Fruit fly (Drosophila melanogaster): Measurements from ENCODE around the gene eIF4E4.

eIF4E4 gene

dm6 chr3L:6705865-6706264 lies 40.4 kb upstream of the eIF4E4 start (continued):
- TF ChIP-seq dan (GFP tag; IDR thresholded peaks at IDR 0.05) (no peak), Mrtf (GFP tag; IDR thresholded peaks at IDR 0.05) (peak; percentile 14; the same call in 1 of the 3 replicates), Hey (tag; optimal IDR thresholded peaks at IDR 0.05) (no peak), Max (GFP tag; optimal IDR thresholded peaks at IDR 0.05) (peak; percentile 15), chif (GFP tag; optimal IDR thresholded peaks at IDR 0.05) (peak in 1 of 2 experiments; percentile 31), CG18599 (GFP tag; optimal IDR thresholded peaks at IDR 0.05) (peak; percentile 54), ap (GFP tag; IDR thresholded peaks at IDR 0.05) (peak; percentile 25; the same call in 1 of the 2 replicates), tx (GFP tag; optimal IDR thresholded peaks at IDR 0.05) (no peak), Fer2 (tag; optimal IDR thresholded peaks at IDR 0.05) (peak; percentile 13), danr (GFP tag; IDR thresholded peaks at IDR 0.05) (peak; percentile 42; the same call in 1 of the 2 replicates), ase (GFP tag; IDR thresholded peaks at IDR 0.05) (peak; percentile 45; the same call in 1 of the 3 replicates), grau (tag; optimal IDR thresholded peaks at IDR 0.05) (peak; percentile 74), CG3995 (GFP tag; optimal IDR thresholded peaks at IDR 0.05) (no peak), Usf (GFP tag; optimal IDR thresholded peaks at IDR 0.05) (no peak), Oli (tag; optimal IDR thresholded peaks at IDR 0.05) (peak; percentile 70), ems (GFP tag; optimal IDR thresholded peaks at IDR 0.05) (peak; percentile 38), MESR4 (GFP tag; optimal IDR thresholded peaks at IDR 0.05) (no peak), ttk (GFP tag; IDR thresholded peaks at IDR 0.05) (peak; percentile 69), CG10147 (GFP tag; optimal IDR thresholded peaks at IDR 0.05) (peak; percentile 43), lbe (GFP tag; optimal IDR thresholded peaks at IDR 0.05) (no peak), Dbx (GFP tag; IDR thresholded peaks at IDR 0.05) (peak; percentile 45; the same call in 1 of the 3 replicates), unpg (GFP tag; optimal IDR thresholded peaks at IDR 0.05) (peak; percentile 69), trem (tag; optimal IDR thresholded peaks at IDR 0.05) (peak; percentile 35), sob (GFP tag; IDR thresholded peaks at IDR 0.05) (peak; percentile 35; the same call in 1 of the 2 replicates), ara (GFP tag; IDR thresholded peaks at IDR 0.05) (no peak), CG14965 (GFP tag; optimal IDR thresholded peaks at IDR 0.05; ENCODE audit: borderline replicate concordance) (no peak), CG16779 (GFP tag; IDR thresholded peaks at IDR 0.05) (no peak), CoRest (tag; optimal IDR thresholded peaks at IDR 0.05) (peak; percentile 72), CHES-1-like (GFP tag; optimal IDR thresholded peaks at IDR 0.05) (no peak), B-H1 (GFP tag; IDR thresholded peaks at IDR 0.05) (peak; percentile 50; the same call in 2 of the 3 replicates), kni (GFP tag; optimal IDR thresholded peaks at IDR 0.05) (no peak), CG17385 (GFP tag; optimal IDR thresholded peaks at IDR 0.05) (peak; percentile 70), GATAe (GFP tag; conservative IDR thresholded peaks at IDR 0.05) (no peak), CrebB (tag; optimal IDR thresholded peaks at IDR 0.05) (no peak), pb (GFP tag; optimal IDR thresholded peaks at IDR 0.05) (peak; percentile 7), Bdp1 (GFP tag; optimal IDR thresholded peaks at IDR 0.05) (no peak), amos (GFP tag; IDR thresholded peaks at IDR 0.05; ENCODE audit: partially characterized antibody) (no peak), HHEX (GFP tag; optimal IDR thresholded peaks at IDR 0.05) (peak; percentile 65), Doc3 (GFP tag; IDR thresholded peaks at IDR 0.05; ENCODE audit: partially characterized antibody) (no peak), CG3407 (GFP tag; optimal IDR thresholded peaks at IDR 0.05) (peak; percentile 28), CG12769 (tag; optimal IDR thresholded peaks at IDR 0.05) (peak; percentile 64), E2f2 (GFP tag; IDR thresholded peaks at IDR 0.05) (peak; percentile 38; the same call in 1 of the 2 replicates), Deaf1 (tag; optimal IDR thresholded peaks at IDR 0.05) (peak; percentile 36), CG17829 (tag; optimal IDR thresholded peaks at IDR 0.05) (peak; percentile 61), pum (GFP tag; optimal IDR thresholded peaks at IDR 0.05) (peak; percentile 27), CG11247 (GFP tag; IDR thresholded peaks at IDR 0.05) (0 out of 2 replicates have a peak, but pooled peaks have one; percentile 10), CG7357 (GFP tag; IDR thresholded peaks at IDR 0.05) (no peak), wek (GFP tag; optimal IDR thresholded peaks at IDR 0.05) (no peak), CG8924 (tag; optimal IDR thresholded peaks at IDR 0.05) (peak; percentile 74), CG3838 (GFP tag; optimal IDR thresholded peaks at IDR 0.05) (no peak), CG12155 (GFP tag; optimal IDR thresholded peaks at IDR 0.05) (peak; percentile 31)

Data from whole organism, embryonic.